Worm (Caenorhabditis elegans) whole organism, late embryonic: ENCODE measurements around the gene F28B4.3.

Experiments used
- C08G9.2 ChIP-seq: sonication (generic microtip); optimal IDR thresholded peaks from 2 replicates; lab custom pipeline; 2016; ENCODE audit warnings: mild to moderate bottlenecking, missing genetic modification characterization, moderate library complexity, missing compliant biosample characterization
- K02D7.2 ChIP-seq: sonication (generic microtip); optimal IDR thresholded peaks from 2 replicates; lab custom pipeline; 2017; ENCODE audit warnings: mild to moderate bottlenecking, missing genetic modification characterization, missing compliant biosample characterization
- T23F11.4 ChIP-seq: fragments of 200-800 bp; sonication (Bioruptor generic); optimal IDR thresholded peaks from 2 replicates; lab custom pipeline; 2018; ENCODE audit warnings: mild to moderate bottlenecking, missing genetic modification characterization, missing compliant biosample characterization
- Y22D7AL.16 ChIP-seq: sonication (generic microtip); optimal IDR thresholded peaks from 2 replicates; lab custom pipeline; 2016; ENCODE audit warnings: missing genetic modification characterization, missing compliant biosample characterization
- ceh-18 ChIP-seq: sonication (generic microtip); optimal IDR thresholded peaks from 2 replicates; lab custom pipeline; 2016; ENCODE audit warnings: missing genetic modification characterization, missing compliant biosample characterization
- ceh-2 ChIP-seq: sonication (generic microtip); optimal IDR thresholded peaks from 2 replicates; lab custom pipeline; 2016; ENCODE audit warnings: missing genotype, missing genetic modification characterization, missing compliant biosample characterization
- ceh-22 ChIP-seq: sonication (generic microtip); optimal IDR thresholded peaks from 2 replicates; lab custom pipeline; 2017; ENCODE audit warnings: missing biosample characterization, missing genetic modification characterization
- ceh-34 ChIP-seq: sonication (generic microtip); optimal IDR thresholded peaks from 2 replicates; lab custom pipeline; 2016; ENCODE audit warnings: mild to moderate bottlenecking, missing genetic modification characterization, missing compliant biosample characterization
- ceh-9 ChIP-seq: sonication (generic microtip); optimal IDR thresholded peaks from 2 replicates; lab custom pipeline; 2016; ENCODE audit warnings: mild to moderate bottlenecking, missing genetic modification characterization, inconsistent platforms, missing compliant biosample characterization
- che-1 ChIP-seq: sonication (generic microtip); optimal IDR thresholded peaks from 2 replicates; lab custom pipeline; 2016; ENCODE audit warnings: mild to moderate bottlenecking, missing genetic modification characterization, missing compliant biosample characterization
- elt-2 ChIP-seq: sonication (generic microtip); optimal IDR thresholded peaks from 2 replicates; lab custom pipeline; 2016; ENCODE audit warnings: missing genetic modification reagents, missing genetic modification characterization, missing compliant biosample characterization
- elt-4 ChIP-seq: sonication (generic microtip); optimal IDR thresholded peaks from 2 replicates; lab custom pipeline; 2016; ENCODE audit warnings: missing genetic modification characterization, missing compliant biosample characterization
- eyg-1 ChIP-seq: sonication (generic microtip); optimal IDR thresholded peaks from 2 replicates; lab custom pipeline; 2016; ENCODE audit warnings: missing genotype, missing genetic modification characterization, missing compliant biosample characterization
- fax-1 ChIP-seq: sonication (generic microtip); optimal IDR thresholded peaks from 2 replicates; lab custom pipeline; 2016; ENCODE audit warnings: missing genotype, missing genetic modification characterization, missing compliant biosample characterization
- fkh-6 ChIP-seq: sonication (generic microtip); optimal IDR thresholded peaks from 2 replicates; lab custom pipeline; 2016; ENCODE audit warnings: missing genetic modification characterization, missing compliant biosample characterization
- hlh-13 ChIP-seq: fragments of 200-800 bp; sonication (Bioruptor generic); optimal IDR thresholded peaks from 2 replicates; lab custom pipeline; 2018; ENCODE audit warnings: mild to moderate bottlenecking, missing genetic modification characterization, missing compliant biosample characterization
- hlh-30 ChIP-seq: sonication (generic microtip); optimal IDR thresholded peaks from 2 replicates; lab custom pipeline; 2017; ENCODE audit warnings: antibody characterized with exemption, missing genetic modification characterization, missing compliant biosample characterization; ENCODE audit not compliant: insufficient read depth
- madf-2 ChIP-seq: sonication (generic microtip); optimal IDR thresholded peaks from 2 replicates; lab custom pipeline; 2017; ENCODE audit warnings: missing genetic modification characterization, missing compliant biosample characterization
- nhr-232 ChIP-seq: sonication (generic microtip); optimal IDR thresholded peaks from 2 replicates; lab custom pipeline; 2016; ENCODE audit warnings: missing genetic modification characterization, missing compliant biosample characterization
- odd-2 ChIP-seq: sonication (generic microtip); optimal IDR thresholded peaks from 2 replicates; lab custom pipeline; 2017; ENCODE audit warnings: antibody characterized with exemption, mild to moderate bottlenecking, missing genetic modification characterization, missing compliant biosample characterization
- pag-3 ChIP-seq: sonication (generic microtip); optimal IDR thresholded peaks from 2 replicates; lab custom pipeline; 2016; ENCODE audit warnings: missing compliant biosample characterization, missing genetic modification characterization, borderline replicate concordance
- pax-1 ChIP-seq: fragments of 150-350 bp; optimal IDR thresholded peaks from 2 replicates; lab custom pipeline; 2014; ENCODE audit warnings: missing biosample characterization, missing genetic modification characterization
- pqm-1 ChIP-seq: sonication (generic microtip); optimal IDR thresholded peaks from 2 replicates; lab custom pipeline; 2016; ENCODE audit warnings: missing genetic modification characterization, missing compliant biosample characterization
- pros-1 ChIP-seq: fragments of 150-350 bp; optimal IDR thresholded peaks from 2 replicates; lab custom pipeline; 2014; ENCODE audit warnings: missing biosample characterization, missing genetic modification reagents, missing genetic modification characterization
- rnt-1 ChIP-seq: sonication (generic microtip); optimal IDR thresholded peaks from 2 replicates; lab custom pipeline; 2016; ENCODE audit warnings: missing genetic modification characterization, missing compliant biosample characterization
- sdc-2 ChIP-seq: sonication (generic microtip); optimal IDR thresholded peaks from 2 replicates; lab custom pipeline; 2016; ENCODE audit warnings: missing genotype, missing genetic modification characterization, missing compliant biosample characterization
- sox-2 ChIP-seq: fragments of 200-800 bp; sonication (Bioruptor generic); IDR thresholded peaks from 2 replicates; pipeline ENCODE4 v1.3.6; 2022; ENCODE audit warnings: missing genetic modification reagents, missing genetic modification characterization, missing compliant biosample characterization
- syd-9 ChIP-seq: sonication (generic microtip); optimal IDR thresholded peaks from 2 replicates; lab custom pipeline; 2016; ENCODE audit warnings: mild to moderate bottlenecking, missing genetic modification characterization, moderate library complexity, missing compliant biosample characterization
- tbx-2 ChIP-seq: sonication (generic microtip); optimal IDR thresholded peaks from 2 replicates; lab custom pipeline; 2016; ENCODE audit warnings: missing genetic modification characterization, missing compliant biosample characterization
- ttx-3 ChIP-seq: sonication (generic microtip); optimal IDR thresholded peaks from 2 replicates; lab custom pipeline; 2016; ENCODE audit warnings: missing genetic modification reagents, missing genetic modification characterization, missing compliant biosample characterization
- zip-5 ChIP-seq: sonication (generic microtip); optimal IDR thresholded peaks from 2 replicates; lab custom pipeline; 2016; ENCODE audit warnings: missing genetic modification characterization, missing compliant biosample characterization
- ztf-16 ChIP-seq: sonication (generic microtip); optimal IDR thresholded peaks from 2 replicates; lab custom pipeline; 2017; ENCODE audit warnings: missing genetic modification characterization, missing compliant biosample characterization

F28B4.3 gene

ce11 chrX:3220267-3220666 lies 14.9 kb downstream of the F28B4.3 start, which contains the start of gene rgl-1:
TSS of gene rgl-1 (minus strand) at chrX:3220367.
- TF ChIP-seq elt-4 (tag; lab: Kevin White, UChicago) (no peak), ceh-22 (no peak), zip-5 (tag; lab: Kevin White, UChicago) (no peak), hlh-13 (GFP tag; lab: Kevin White, UChicago) (no peak), Y22D7AL.16 (no peak), ttx-3 (tag; lab: Kevin White, UChicago) (no peak), rnt-1 (tag; lab: Kevin White, UChicago) (no peak), pros-1 (no peak), hlh-30 (tag; lab: Kevin White, UChicago) (no peak), pax-1 (tag; lab: Kevin White, UChicago) (no peak), fkh-6 (tag; lab: Kevin White, UChicago) (no peak), nhr-232 (tag; lab: Kevin White, UChicago) (no peak), ceh-18 (tag; lab: Kevin White, UChicago) (no peak)
- TF ChIP-seq, all 69 proteins: peak for 0

DNA sequence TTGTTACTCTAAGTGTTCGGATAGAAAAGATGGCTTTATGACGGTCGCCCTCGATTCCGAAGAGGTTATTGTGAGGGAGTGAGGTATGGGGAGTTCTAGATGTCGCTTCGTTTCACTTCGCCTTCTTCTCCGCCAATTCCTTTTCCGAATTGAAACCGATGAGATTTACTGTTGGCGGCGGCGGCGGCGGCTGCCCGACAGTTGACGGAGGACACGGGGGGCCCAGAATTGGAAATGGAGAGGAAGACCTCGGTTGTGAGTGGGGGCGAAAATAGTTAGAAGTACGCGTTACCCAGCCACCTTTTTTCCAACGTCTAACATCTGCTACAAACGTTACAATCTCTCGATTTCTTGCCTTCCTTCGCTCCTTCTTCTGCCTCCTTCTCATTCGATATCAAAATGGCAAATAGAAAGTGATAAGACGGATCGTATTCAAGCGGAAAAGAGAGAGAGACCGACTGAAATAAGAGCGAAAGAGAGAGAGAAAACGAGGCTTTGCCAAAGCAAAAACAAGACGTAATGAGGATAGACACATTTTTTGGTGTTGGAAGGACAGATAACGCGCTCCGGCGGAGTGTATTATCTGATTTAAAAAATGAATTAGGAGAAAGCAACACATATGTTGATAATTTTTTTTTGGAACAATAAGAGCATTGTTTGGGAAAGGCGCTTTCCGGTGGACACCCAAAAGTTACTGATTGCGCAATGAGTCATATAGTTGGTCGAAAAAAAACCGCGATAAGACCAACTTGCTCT lies 17.0 kb downstream of the F28B4.3 start:
- TF ChIP-seq elt-2 (tag; lab: Kevin White, UChicago): peak; percentile 82
- TF ChIP-seq pag-3 (tag; lab: Kevin White, UChicago): no peak
- TF ChIP-seq, all 69 proteins: peak for 1

ce11 chrX:3216698-3217097 lies 18.5 kb downstream of the F28B4.3 start:
- TF ChIP-seq T23F11.4 (GFP tag; lab: Kevin White, UChicago): no peak
- TF ChIP-seq eyg-1 (tag; lab: Kevin White, UChicago): no peak
- no peak for TF ChIP-seq ceh-22
- TF ChIP-seq ceh-9 (tag; lab: Kevin White, UChicago): no peak
- no peak for TF ChIP-seq pqm-1 (tag; lab: Kevin White, UChicago)
- no peak for TF ChIP-seq zip-5 (tag; lab: Kevin White, UChicago)
- no peak for TF ChIP-seq sdc-2 (tag; lab: Kevin White, UChicago)
- TF ChIP-seq hlh-30 (tag; lab: Kevin White, UChicago): no peak

ce11 chrX:3209523-3209922 lies 25.7 kb downstream of the F28B4.3 start, which contains the start of gene F28B4.4:
TSS of gene F28B4.4 (minus strand) at chrX:3209623.
- TF ChIP-seq odd-2 (tag; lab: Kevin White, UChicago): no peak
- TF ChIP-seq che-1 (tag; lab: Kevin White, UChicago): no peak
- TF ChIP-seq ceh-2 (tag; lab: Kevin White, UChicago): no peak
- TF ChIP-seq ceh-18 (tag; lab: Kevin White, UChicago): no peak
- no peak for TF ChIP-seq zip-5 (tag; lab: Kevin White, UChicago)
- no peak for TF ChIP-seq K02D7.2 (tag; lab: Kevin White, UChicago)
- TF ChIP-seq nhr-232 (tag; lab: Kevin White, UChicago): no peak
- no peak for TF ChIP-seq syd-9 (tag; lab: Kevin White, UChicago)
- TF ChIP-seq tbx-2 (tag; lab: Kevin White, UChicago): no peak
- no peak for TF ChIP-seq sox-2 (GFP tag; lab: Robert Waterston, UW)
- no peak for TF ChIP-seq C08G9.2 (tag; lab: Kevin White, UChicago)

- TF ChIP-seq eyg-1 (tag; lab: Kevin White, UChicago): no peak
- no peak for TF ChIP-seq ceh-34
- no peak for TF ChIP-seq ztf-16
- no peak for TF ChIP-seq elt-4 (tag; lab: Kevin White, UChicago)
- TF ChIP-seq madf-2 (tag; lab: Kevin White, UChicago): no peak
- TF ChIP-seq sdc-2 (tag; lab: Kevin White, UChicago): no peak
- no peak for TF ChIP-seq C08G9.2 (tag; lab: Kevin White, UChicago)
- no peak for TF ChIP-seq Y22D7AL.16
- TF ChIP-seq fax-1 (tag; lab: Kevin White, UChicago): no peak
Measured at ce11 chrX:3204778-3205177, 30.4 kb downstream of the F28B4.3 start, which contains the start of gene F28B4.1. TSS of gene F28B4.1 (plus strand) at chrX:3205078.
